Worm (Caenorhabditis elegans) whole organism, late embryonic: Measurements from ENCODE around the gene C44F1.1.

Experiments
- ama-1 ChIP-seq: fragments of 150-350 bp; optimal IDR thresholded peaks from 2 replicates; lab custom pipeline; 2014
- ceh-9 ChIP-seq: sonication (generic microtip); optimal IDR thresholded peaks from 2 replicates; lab custom pipeline; 2016; ENCODE audit warnings: mild to moderate bottlenecking, missing genetic modification characterization, inconsistent platforms, missing compliant biosample characterization
- elt-2 ChIP-seq: sonication (generic microtip); optimal IDR thresholded peaks from 2 replicates; lab custom pipeline; 2016; ENCODE audit warnings: missing genetic modification reagents, missing genetic modification characterization, missing compliant biosample characterization
- nfya-1 ChIP-seq: sonication (generic microtip); optimal IDR thresholded peaks from 2 replicates; lab custom pipeline; 2017; ENCODE audit warnings: missing genetic modification characterization, mild to moderate bottlenecking, missing compliant biosample characterization, antibody characterized with exemption, moderate library complexity
- pat-9 ChIP-seq: fragments of 200-800 bp; sonication (Bioruptor generic); optimal IDR thresholded peaks from 2 replicates; lab custom pipeline; 2018; ENCODE audit warnings: mild to moderate bottlenecking, missing genetic modification characterization, moderate library complexity, missing compliant biosample characterization
- pha-4 ChIP-seq: fragments of 150-350 bp; optimal IDR thresholded peaks from 2 replicates; lab custom pipeline; 2018; ENCODE audit warnings: missing biosample characterization, missing genetic modification reagents, missing genetic modification characterization
- unc-42 ChIP-seq: sonication (generic microtip); optimal IDR thresholded peaks from 2 replicates; lab custom pipeline; 2016; ENCODE audit warnings: missing genotype, missing genetic modification characterization, missing compliant biosample characterization
- unc-86 ChIP-seq: sonication (generic microtip); optimal IDR thresholded peaks from 2 replicates; lab custom pipeline; 2016; ENCODE audit warnings: missing genetic modification characterization, missing compliant biosample characterization

ce11 chrIII:3743367-3743766 is 22.0 kb downstream of the C44F1.1 start:
- peak; percentile 91 for TF ChIP-seq elt-2
- TF ChIP-seq ama-1 = no peak
- TF ChIP-seq ceh-9 (tag; lab: Kevin White, UChicago) = no peak
- no peak for TF ChIP-seq unc-86 (tag; lab: Kevin White, UChicago)
- no peak for TF ChIP-seq unc-42
- TF ChIP-seq pat-9 (tag; lab: Kevin White, UChicago) = no peak
- TF ChIP-seq nfya-1 (tag; lab: Kevin White, UChicago) = no peak
- no peak for TF ChIP-seq pha-4
